Worm (Caenorhabditis elegans) whole organism, early embryonic: ENCODE results near the gene fbxa-128.

ENCODE experiments used
- ama-1 ChIP-seq: fragments of 150-350 bp; optimal IDR thresholded peaks from 2 replicates; lab custom pipeline; 2014
- ceh-36 ChIP-seq: sonication (generic microtip); optimal IDR thresholded peaks from 2 replicates; lab custom pipeline; 2016; ENCODE audit warnings: missing genetic modification characterization, inconsistent platforms, missing compliant biosample characterization
- flt-1 ChIP-seq: fragments of 200-800 bp; sonication (Bioruptor generic); IDR thresholded peaks from 2 replicates; pipeline ENCODE4 v1.3.6; 2022; ENCODE audit warnings: missing genetic modification characterization, missing compliant biosample characterization
- scrt-1 ChIP-seq: fragments of 200-800 bp; sonication (Bioruptor generic); IDR thresholded peaks from 2 replicates; pipeline ENCODE4 v1.3.6; 2022; ENCODE audit warnings: missing genetic modification characterization, missing compliant biosample characterization
- sea-1 ChIP-seq: fragments of 200-800 bp; sonication (Bioruptor generic); conservative IDR thresholded peaks from 2 replicates; pipeline ENCODE4 v1.3.6; 2022; ENCODE audit warnings: missing genetic modification characterization, missing compliant biosample characterization
- tbx-11 ChIP-seq: fragments of 200-800 bp; sonication (Bioruptor generic); IDR thresholded peaks from 2 replicates; pipeline ENCODE4 v1.3.6; 2022; ENCODE audit warnings: missing genetic modification characterization, missing compliant biosample characterization
- tbx-37 ChIP-seq: fragments of 200-800 bp; sonication (Bioruptor generic); conservative IDR thresholded peaks from 2 replicates; pipeline ENCODE4 v1.3.6; 2022; ENCODE audit warnings: missing genetic modification reagents, missing genetic modification characterization, missing compliant biosample characterization

ce11 chrIII:11110756-11111155 lies 28.2 kb downstream of the fbxa-128 start:
- TF ChIP-seq flt-1 (GFP tag; lab: Robert Waterston, UW) (0 out of 2 replicates have a peak, but pooled peaks have one; percentile 20), ama-1 (lab: Kevin White, UChicago) (no peak), ceh-36 (tag; lab: Kevin White, UChicago) (no peak), scrt-1 (GFP tag; lab: Robert Waterston, UW) (peak; percentile 61; the same call in 1 of the 2 replicates), tbx-37 (GFP tag; lab: Robert Waterston, UW) (no peak), sea-1 (GFP tag; lab: Robert Waterston, UW) (0 out of 2 replicates have a peak, but pooled peaks have one; percentile 43), tbx-11 (GFP tag; lab: Robert Waterston, UW) (no peak)
